Worm (Caenorhabditis elegans): ENCODE data around the gene K12H4.3.

K12H4.3 gene

ce11 chrIII:8067798-8068197 lies 22.0 kb downstream of the K12H4.3 start:
- TF ChIP-seq hmbx-1 (tag; optimal IDR thresholded peaks at IDR 0.05): no peak
- no peak for TF ChIP-seq ceh-13 (GFP tag; optimal IDR thresholded peaks at IDR 0.05)
- no peak for TF ChIP-seq ets-7 (tag; optimal IDR thresholded peaks at IDR 0.05)
- TF ChIP-seq ceh-36 (tag; optimal IDR thresholded peaks at IDR 0.05): no peak
- TF ChIP-seq hnd-1 (tag; optimal IDR thresholded peaks at IDR 0.05): no peak
- no peak for TF ChIP-seq aly-1 (tag; optimal IDR thresholded peaks at IDR 0.05)
- no peak for TF ChIP-seq tra-4 (tag; optimal IDR thresholded peaks at IDR 0.05)
- TF ChIP-seq tbx-37 (GFP tag; conservative IDR thresholded peaks at IDR 0.05): no peak

- 0 out of 2 replicates have a peak, but pooled peaks have one; percentile 8 for TF ChIP-seq scrt-1 (GFP tag; IDR thresholded peaks at IDR 0.05)
- TF ChIP-seq flt-1 (GFP tag; IDR thresholded peaks at IDR 0.05): no peak
Measured at ce11 chrIII:8069206-8069605, 23.4 kb downstream of the K12H4.3 start.

- TF ChIP-seq ama-1 (optimal IDR thresholded peaks at IDR 0.05) (no peak), tbx-11 (GFP tag; IDR thresholded peaks at IDR 0.05) (no peak), tra-4 (tag; optimal IDR thresholded peaks at IDR 0.05) (no peak), pes-1 (GFP tag; IDR thresholded peaks at IDR 0.05) (no peak), ceh-36 (tag; optimal IDR thresholded peaks at IDR 0.05) (no peak)
Measured at ce11 chrIII:8077180-8077579, 31.3 kb downstream of the K12H4.3 start.

- no peak for TF ChIP-seq aly-1 (tag; optimal IDR thresholded peaks at IDR 0.05)
- no peak for TF ChIP-seq pes-1 (GFP tag; IDR thresholded peaks at IDR 0.05)
- no peak for TF ChIP-seq ceh-13 (GFP tag; optimal IDR thresholded peaks at IDR 0.05)
- TF ChIP-seq flt-1 (GFP tag; IDR thresholded peaks at IDR 0.05): no peak
- TF ChIP-seq hmbx-1 (tag; optimal IDR thresholded peaks at IDR 0.05): no peak
- no peak for TF ChIP-seq tra-4 (tag; optimal IDR thresholded peaks at IDR 0.05)
- TF ChIP-seq ets-7 (tag; optimal IDR thresholded peaks at IDR 0.05): no peak
- no peak for TF ChIP-seq tbx-11 (GFP tag; IDR thresholded peaks at IDR 0.05)
- no peak for TF ChIP-seq F13C5.2 (tag; optimal IDR thresholded peaks at IDR 0.05)
- no peak for TF ChIP-seq ama-1 (optimal IDR thresholded peaks at IDR 0.05)
- no peak for TF ChIP-seq hmg-4 (GFP tag; optimal IDR thresholded peaks at IDR 0.05)
- no peak for TF ChIP-seq hnd-1 (tag; optimal IDR thresholded peaks at IDR 0.05)
- TF ChIP-seq scrt-1 (GFP tag; IDR thresholded peaks at IDR 0.05): no peak
- TF ChIP-seq B0310.2 (tag; optimal IDR thresholded peaks at IDR 0.05): no peak
- TF ChIP-seq sea-1 (GFP tag; conservative IDR thresholded peaks at IDR 0.05): no peak
Measured at ce11 chrIII:8080165-8080738, 34.4 kb downstream of the K12H4.3 start, which contains the start of the genes dcr-1 and apc-2. Gene dcr-1 (minus strand): TSS chrIII:8080281. Gene apc-2 (plus strand): TSS chrIII:8080629.

ce11 chrIII:8085355-8085754 lies 39.5 kb downstream of the K12H4.3 start, which contains the start of the genes K06H7.7 and grp-1:
Gene K06H7.7 (minus strand): TSS chrIII:8085475.
Gene grp-1 (plus strand): TSS chrIII:8085705.
- no peak for TF ChIP-seq scrt-1 (GFP tag; IDR thresholded peaks at IDR 0.05)
- TF ChIP-seq aly-1 (tag; optimal IDR thresholded peaks at IDR 0.05): no peak
- no peak for TF ChIP-seq tra-4 (tag; optimal IDR thresholded peaks at IDR 0.05)
- TF ChIP-seq pes-1 (GFP tag; IDR thresholded peaks at IDR 0.05): no peak
- TF ChIP-seq F13C5.2 (tag; optimal IDR thresholded peaks at IDR 0.05): no peak
- TF ChIP-seq tbx-37 (GFP tag; conservative IDR thresholded peaks at IDR 0.05): no peak
- no peak for TF ChIP-seq B0310.2 (tag; optimal IDR thresholded peaks at IDR 0.05)
- no peak for TF ChIP-seq ceh-13 (GFP tag; optimal IDR thresholded peaks at IDR 0.05)
- TF ChIP-seq hmbx-1 (tag; optimal IDR thresholded peaks at IDR 0.05): no peak
- no peak for TF ChIP-seq hmg-4 (GFP tag; optimal IDR thresholded peaks at IDR 0.05)
- no peak for TF ChIP-seq flt-1 (GFP tag; IDR thresholded peaks at IDR 0.05)
- TF ChIP-seq tbx-11 (GFP tag; IDR thresholded peaks at IDR 0.05): no peak
- no peak for TF ChIP-seq ama-1 (optimal IDR thresholded peaks at IDR 0.05)
- TF ChIP-seq sea-1 (GFP tag; conservative IDR thresholded peaks at IDR 0.05): no peak
- no peak for TF ChIP-seq hnd-1 (tag; optimal IDR thresholded peaks at IDR 0.05)
- no peak for TF ChIP-seq ceh-36 (tag; optimal IDR thresholded peaks at IDR 0.05)
- TF ChIP-seq ets-7 (tag; optimal IDR thresholded peaks at IDR 0.05): no peak

- TF ChIP-seq tbx-11 (GFP tag; IDR thresholded peaks at IDR 0.05) (no peak), ets-7 (tag; optimal IDR thresholded peaks at IDR 0.05) (no peak), pes-1 (GFP tag; IDR thresholded peaks at IDR 0.05) (no peak), ceh-36 (tag; optimal IDR thresholded peaks at IDR 0.05) (no peak), ceh-13 (GFP tag; optimal IDR thresholded peaks at IDR 0.05) (no peak), hmbx-1 (tag; optimal IDR thresholded peaks at IDR 0.05) (no peak), ama-1 (optimal IDR thresholded peaks at IDR 0.05) (no peak)
Measured at ce11 chrIII:8088235-8088634, 42.4 kb downstream of the K12H4.3 start, which contains the start of gene vms-1. Gene vms-1 (plus strand): TSS chrIII:8088535.

ce11 chrIII:8091408-8091807 lies 45.6 kb downstream of the K12H4.3 start, which contains the start of gene idi-1:
Gene idi-1 (plus strand): TSS chrIII:8091708.
- no peak for TF ChIP-seq pes-1 (GFP tag; IDR thresholded peaks at IDR 0.05)
- no peak for TF ChIP-seq tra-4 (tag; optimal IDR thresholded peaks at IDR 0.05)
- no peak for TF ChIP-seq B0310.2 (tag; optimal IDR thresholded peaks at IDR 0.05)
- TF ChIP-seq ceh-13 (GFP tag; optimal IDR thresholded peaks at IDR 0.05): no peak
- no peak for TF ChIP-seq ceh-36 (tag; optimal IDR thresholded peaks at IDR 0.05)
- TF ChIP-seq hnd-1 (tag; optimal IDR thresholded peaks at IDR 0.05): no peak
- TF ChIP-seq F13C5.2 (tag; optimal IDR thresholded peaks at IDR 0.05): no peak
- no peak for TF ChIP-seq flt-1 (GFP tag; IDR thresholded peaks at IDR 0.05)
- no peak for TF ChIP-seq aly-1 (tag; optimal IDR thresholded peaks at IDR 0.05)
- no peak for TF ChIP-seq tbx-37 (GFP tag; conservative IDR thresholded peaks at IDR 0.05)
- TF ChIP-seq ets-7 (tag; optimal IDR thresholded peaks at IDR 0.05): no peak
- no peak for TF ChIP-seq hmg-4 (GFP tag; optimal IDR thresholded peaks at IDR 0.05)
- no peak for TF ChIP-seq hmbx-1 (tag; optimal IDR thresholded peaks at IDR 0.05)
- no peak for TF ChIP-seq ama-1 (optimal IDR thresholded peaks at IDR 0.05)
- TF ChIP-seq tbx-11 (GFP tag; IDR thresholded peaks at IDR 0.05): no peak
- TF ChIP-seq scrt-1 (GFP tag; IDR thresholded peaks at IDR 0.05): no peak
- TF ChIP-seq sea-1 (GFP tag; conservative IDR thresholded peaks at IDR 0.05): no peak

Data from whole organism, early embryonic.